Worm (Caenorhabditis elegans): ENCODE results near the gene F07G6.10.

- TF ChIP-seq flt-1 (GFP tag; IDR thresholded peaks at IDR 0.05) (no peak), tab-1 (GFP tag; IDR thresholded peaks at IDR 0.05) (no peak), klf-2 (GFP tag; conservative IDR thresholded peaks at IDR 0.05) (no peak), ztf-29 (GFP tag; IDR thresholded peaks at IDR 0.05) (no peak), cog-1 (tag; optimal IDR thresholded peaks at IDR 0.05) (no peak), med-1 (GFP tag; optimal IDR thresholded peaks at IDR 0.05; ENCODE audit: insufficient read depth) (no peak)
These were observed 19.2 kb upstream of the F07G6.10 start, which contains the start of gene fbxa-53 for ce11 chrX:1718479-1718878.
